Worm (Caenorhabditis elegans) whole organism, late embryonic: Measurements from ENCODE around the gene W04H10.6.

Source experiments
- C08G9.2 ChIP-seq: sonication (generic microtip); optimal IDR thresholded peaks from 2 replicates; lab custom pipeline; 2016; ENCODE audit warnings: mild to moderate bottlenecking, missing genetic modification characterization, moderate library complexity, missing compliant biosample characterization
- ama-1 ChIP-seq: fragments of 150-350 bp; optimal IDR thresholded peaks from 2 replicates; lab custom pipeline; 2014
- ceh-14 ChIP-seq: sonication (generic microtip); optimal IDR thresholded peaks from 2 replicates; lab custom pipeline; 2016; ENCODE audit warnings: missing genotype, missing genetic modification characterization, missing compliant biosample characterization
- ceh-48 ChIP-seq: sonication (generic microtip); optimal IDR thresholded peaks from 2 replicates; lab custom pipeline; 2016; ENCODE audit warnings: missing genetic modification characterization, inconsistent platforms, missing compliant biosample characterization
- ets-4 ChIP-seq: sonication (generic microtip); optimal IDR thresholded peaks from 2 replicates; lab custom pipeline; 2016; ENCODE audit warnings: missing genetic modification characterization, missing compliant biosample characterization
- hlh-30 ChIP-seq: sonication (generic microtip); optimal IDR thresholded peaks from 2 replicates; lab custom pipeline; 2017; ENCODE audit warnings: antibody characterized with exemption, missing genetic modification characterization, missing compliant biosample characterization; ENCODE audit not compliant: insufficient read depth
- syd-9 ChIP-seq: sonication (generic microtip); optimal IDR thresholded peaks from 2 replicates; lab custom pipeline; 2016; ENCODE audit warnings: mild to moderate bottlenecking, missing genetic modification characterization, moderate library complexity, missing compliant biosample characterization

- TF ChIP-seq hlh-30 (tag; lab: Kevin White, UChicago) (no peak), ceh-14 (tag; lab: Kevin White, UChicago) (no peak), ets-4 (no peak), ama-1 (no peak), syd-9 (tag; lab: Kevin White, UChicago) (no peak), ceh-48 (tag; lab: Kevin White, UChicago) (no peak), C08G9.2 (tag; lab: Kevin White, UChicago) (no peak)
Observed at ce11 chrII:633984-634383, 25.7 kb upstream of the W04H10.6 start, which contains the start of gene T04B8.1.
